Fruit fly (Drosophila melanogaster) whole organism, embryonic: ENCODE measurements around the gene Acp26Ab.

Experiments
- Blimp-1 ChIP-seq: fragments of 200-800 bp; sonication (Bioruptor generic); optimal IDR thresholded peaks from 3 replicates; lab custom pipeline; 2018; ENCODE audit warnings: missing biosample characterization, missing genetic modification characterization, mild to moderate bottlenecking, moderate library complexity, missing genetic modification reagents
- CG10209 ChIP-seq: fragments of 200-800 bp; sonication (Bioruptor generic); optimal IDR thresholded peaks from 3 replicates; lab custom pipeline; 2017; ENCODE audit warnings: missing biosample characterization, mild to moderate bottlenecking, missing genetic modification characterization, missing genetic modification reagents
- CG10565 ChIP-seq: fragments of 200-800 bp; sonication (Bioruptor generic); optimal IDR thresholded peaks from 3 replicates; lab custom pipeline; 2016; ENCODE audit warnings: missing biosample characterization, mild to moderate bottlenecking, missing genetic modification characterization
- CG10959 ChIP-seq: fragments of 200-800 bp; sonication (Bioruptor generic); IDR thresholded peaks from 2 replicates; pipeline ENCODE4 v1.3.6; 2022; ENCODE audit warnings: missing biosample characterization, missing genetic modification characterization
- CG11560 ChIP-seq: fragments of 200-800 bp; sonication (Bioruptor generic); IDR thresholded peaks from 3 replicates; pipeline ENCODE4 v1.3.6; 2022; ENCODE audit warnings: missing biosample characterization, missing genetic modification characterization
- CG12104 ChIP-seq: fragments of 200-800 bp; sonication (Bioruptor generic); optimal IDR thresholded peaks from 3 replicates; lab custom pipeline; 2016; ENCODE audit warnings: missing biosample characterization, missing genetic modification characterization
- CG12236 ChIP-seq: fragments of 200-800 bp; sonication (Bioruptor generic); optimal IDR thresholded peaks from 2 replicates; lab custom pipeline; 2016; ENCODE audit warnings: missing biosample characterization, missing genetic modification characterization
- CG12744 ChIP-seq: fragments of 200-800 bp; sonication (Bioruptor generic); optimal IDR thresholded peaks from 2 replicates; lab custom pipeline; 2016; ENCODE audit warnings: missing biosample characterization, missing genetic modification characterization
- CG14860 ChIP-seq: fragments of 200-800 bp; sonication (Bioruptor generic); IDR thresholded peaks from 3 replicates; pipeline ENCODE4 v1.3.6; 2022; ENCODE audit warnings: missing biosample characterization, missing genetic modification characterization; ENCODE audit not compliant: partially characterized antibody
- CG15696 ChIP-seq: fragments of 200-800 bp; sonication (Bioruptor generic); optimal IDR thresholded peaks from 2 replicates; lab custom pipeline; 2019; ENCODE audit warnings: missing biosample characterization, mild to moderate bottlenecking, missing genetic modification characterization, moderate library complexity
- CG17186 ChIP-seq: fragments of 200-800 bp; sonication (Bioruptor generic); optimal IDR thresholded peaks from 3 replicates; lab custom pipeline; 2017; ENCODE audit warnings: missing biosample characterization, missing genetic modification reagents, missing genetic modification characterization
- CG17912 ChIP-seq: fragments of 200-800 bp; sonication (Bioruptor generic); optimal IDR thresholded peaks from 2 replicates; lab custom pipeline; 2018; ENCODE audit warnings: missing biosample characterization, mild to moderate bottlenecking, missing genetic modification characterization
- CG1792 ChIP-seq: fragments of 200-800 bp; sonication (Bioruptor generic); optimal IDR thresholded peaks from 2 replicates; lab custom pipeline; 2016; ENCODE audit warnings: missing biosample characterization, missing genetic modification characterization
- CG2116 ChIP-seq: fragments of 200-800 bp; sonication (Bioruptor generic); optimal IDR thresholded peaks from 3 replicates; lab custom pipeline; 2018; ENCODE audit warnings: missing biosample characterization, mild to moderate bottlenecking, missing genetic modification characterization
- CG30020 ChIP-seq: fragments of 200-800 bp; optimal IDR thresholded peaks from 2 replicates; lab custom pipeline; 2019; ENCODE audit warnings: missing biosample characterization, mild to moderate bottlenecking, missing genetic modification characterization, moderate library complexity
- CG31224 ChIP-seq: fragments of 200-800 bp; sonication (Bioruptor generic); IDR thresholded peaks from 2 replicates; pipeline ENCODE4 v1.3.6; 2022; ENCODE audit warnings: missing biosample characterization, missing genetic modification characterization
- CG31388 ChIP-seq: fragments of 200-800 bp; sonication (Bioruptor generic); optimal IDR thresholded peaks from 2 replicates; lab custom pipeline; 2016; ENCODE audit warnings: missing biosample characterization, missing genetic modification characterization
- CG3281 ChIP-seq: fragments of 200-800 bp; sonication (Bioruptor generic); optimal IDR thresholded peaks from 3 replicates; lab custom pipeline; 2017; ENCODE audit warnings: missing biosample characterization, mild to moderate bottlenecking, missing genetic modification characterization
- CG33557 ChIP-seq: fragments of 200-800 bp; sonication (Bioruptor generic); optimal IDR thresholded peaks from 2 replicates; lab custom pipeline; 2019; ENCODE audit warnings: missing biosample characterization, mild to moderate bottlenecking, missing genetic modification characterization, moderate library complexity
- CG3847 ChIP-seq: fragments of 200-800 bp; sonication (Bioruptor generic); IDR thresholded peaks from 2 replicates; pipeline ENCODE4 v1.3.6; 2022; ENCODE audit warnings: missing biosample characterization, missing genetic modification characterization
- CG6175 ChIP-seq: fragments of 200-800 bp; sonication (Bioruptor generic); IDR thresholded peaks from 3 replicates; pipeline ENCODE4 v1.3.6; 2022; ENCODE audit warnings: missing biosample characterization, missing genetic modification characterization
- CG6272 ChIP-seq: fragments of 200-800 bp; sonication (Bioruptor generic); IDR thresholded peaks from 2 replicates; pipeline ENCODE4 v1.3.6; 2022; ENCODE audit warnings: missing biosample characterization, missing genetic modification characterization
- CG7556 ChIP-seq: fragments of 200-800 bp; sonication (Bioruptor generic); optimal IDR thresholded peaks from 2 replicates; lab custom pipeline; 2017; ENCODE audit warnings: missing biosample characterization, mild to moderate bottlenecking, missing genetic modification characterization
- CG7987 ChIP-seq: fragments of 200-800 bp; sonication (Bioruptor generic); optimal IDR thresholded peaks from 2 replicates; lab custom pipeline; 2018; ENCODE audit warnings: missing biosample characterization, mild to moderate bottlenecking, missing genetic modification characterization, moderate library complexity
- CG8290 ChIP-seq, 3 experiments: fragments of 200-800 bp; sonication (Bioruptor generic); optimal IDR thresholded peaks; 2 replicates each; lab custom pipeline; 2016 to 2019; ENCODE audit warnings: missing biosample characterization in 3 of 3, missing genetic modification characterization in 3 of 3, mild to moderate bottlenecking in 2 of 3, moderate library complexity in 1 of 3
- CG8765 ChIP-seq: fragments of 200-800 bp; sonication (Bioruptor generic); IDR thresholded peaks from 2 replicates; pipeline ENCODE4 v1.3.6; 2022; ENCODE audit warnings: missing biosample characterization, missing genetic modification characterization
- Camta ChIP-seq: fragments of 200-800 bp; sonication (Bioruptor generic); optimal IDR thresholded peaks from 2 replicates; lab custom pipeline; 2016; ENCODE audit warnings: missing biosample characterization, missing genetic modification characterization
- Dip2 ChIP-seq: fragments of 200-800 bp; sonication (Bioruptor generic); IDR thresholded peaks from 2 replicates; pipeline ENCODE4 v1.3.6; 2022; ENCODE audit warnings: missing biosample characterization, missing genetic modification characterization
- NK7.1 ChIP-seq: fragments of 200-800 bp; sonication (Bioruptor generic); optimal IDR thresholded peaks from 3 replicates; lab custom pipeline; 2016; ENCODE audit warnings: missing biosample characterization, missing genetic modification characterization
- Oaz ChIP-seq: fragments of 200-800 bp; sonication (Bioruptor generic); IDR thresholded peaks from 2 replicates; pipeline ENCODE4 v1.3.6; 2022; ENCODE audit warnings: missing biosample characterization, missing genetic modification characterization
- Opbp ChIP-seq: fragments of 200-800 bp; sonication (Bioruptor generic); IDR thresholded peaks from 3 replicates; pipeline ENCODE4 v1.3.6; 2022; ENCODE audit warnings: missing biosample characterization, missing genetic modification characterization; ENCODE audit not compliant: partially characterized antibody
- Optix ChIP-seq: fragments of 200-800 bp; sonication (Bioruptor generic); IDR thresholded peaks from 3 replicates; pipeline ENCODE4 v1.3.6; 2022; ENCODE audit warnings: missing biosample characterization, missing genetic modification characterization
- YL-1 ChIP-seq: fragments of 200-800 bp; sonication (Bioruptor generic); optimal IDR thresholded peaks from 3 replicates; lab custom pipeline; 2017; ENCODE audit warnings: missing biosample characterization, mild to moderate bottlenecking, missing genetic modification characterization
- crol ChIP-seq: fragments of 200-800 bp; sonication (Bioruptor generic); IDR thresholded peaks from 2 replicates; pipeline ENCODE4 v1.3.6; 2022; ENCODE audit warnings: missing biosample characterization, missing genetic modification characterization
- fru ChIP-seq: fragments of >200 bp; optimal IDR thresholded peaks from 2 replicates; lab custom pipeline; 2017
- gcm ChIP-seq: fragments of 200-800 bp; sonication (Bioruptor generic); optimal IDR thresholded peaks from 2 replicates; lab custom pipeline; 2019; ENCODE audit warnings: missing biosample characterization, mild to moderate bottlenecking, missing genetic modification characterization, moderate library complexity
- gsb-n ChIP-seq: fragments of 200-800 bp; sonication (Bioruptor generic); optimal IDR thresholded peaks from 3 replicates; lab custom pipeline; 2018; ENCODE audit warnings: missing biosample characterization, mild to moderate bottlenecking, missing genetic modification characterization
- insv ChIP-seq, 2 experiments: fragments of 200-800 bp; sonication (Bioruptor generic); optimal IDR thresholded peaks; 3 replicates each; lab custom pipeline; 2016 to 2018; ENCODE audit warnings: missing biosample characterization in 2 of 2, missing genetic modification characterization in 2 of 2
- jing ChIP-seq: fragments of 200-800 bp; sonication (Bioruptor generic); optimal IDR thresholded peaks from 2 replicates; lab custom pipeline; 2018; ENCODE audit warnings: missing biosample characterization, mild to moderate bottlenecking, missing genetic modification characterization
- knrl ChIP-seq: fragments of 200-800 bp; sonication (Bioruptor generic); IDR thresholded peaks from 3 replicates; pipeline ENCODE4 v1.3.6; 2022; ENCODE audit warnings: missing biosample characterization, missing genetic modification characterization; ENCODE audit not compliant: partially characterized antibody
- mirr ChIP-seq: fragments of 200-800 bp; sonication (Bioruptor generic); optimal IDR thresholded peaks from 3 replicates; lab custom pipeline; 2018; ENCODE audit warnings: missing biosample characterization, mild to moderate bottlenecking, missing genetic modification characterization
- pan ChIP-seq, 4 experiments: fragments of >200 bp in 3 of 4; fragments of 200-800 bp in 1 of 4; sonication (Bioruptor generic) in 1 of 4; optimal IDR thresholded peaks in 3 of 4; IDR thresholded peaks in 1 of 4; 2 replicates each; pipeline versions ENCODE4 v1.3.6 to Lab custom; 2017 to 2022; ENCODE audit warnings: missing biosample characterization in 2 of 4, missing genetic modification characterization in 2 of 4, mixed read lengths in 1 of 4
- phol ChIP-seq: fragments of 200-800 bp; sonication (Bioruptor generic); optimal IDR thresholded peaks from 3 replicates; lab custom pipeline; 2018; ENCODE audit warnings: missing biosample characterization, mild to moderate bottlenecking, missing genetic modification characterization, moderate library complexity
- psq ChIP-seq: fragments of 200-800 bp; sonication (Bioruptor generic); optimal IDR thresholded peaks from 2 replicates; lab custom pipeline; 2017; ENCODE audit warnings: missing biosample characterization, missing genetic modification characterization
- sc ChIP-seq, 3 experiments: fragments of >200 bp in 2 of 3; fragments of 200-800 bp in 1 of 3; sonication (Bioruptor generic) in 1 of 3; optimal IDR thresholded peaks; 2 replicates in 2 of 3; 3 replicates in 1 of 3; lab custom pipeline; 2017; ENCODE audit warnings: mild to moderate bottlenecking in 1 of 3, missing biosample characterization in 1 of 3, missing genetic modification characterization in 1 of 3, missing genetic modification reagents in 1 of 3
- so ChIP-seq: fragments of 200-800 bp; sonication (Bioruptor generic); IDR thresholded peaks from 3 replicates; pipeline ENCODE4 v1.3.6; 2022; ENCODE audit warnings: missing biosample characterization, missing genetic modification characterization
- tll ChIP-seq, 2 experiments: fragments of 200-800 bp in 1 of 2; fragments of >200 bp in 1 of 2; sonication (Bioruptor generic) in 1 of 2; optimal IDR thresholded peaks; 2 replicates each; lab custom pipeline; 2017 to 2019; ENCODE audit warnings: missing biosample characterization in 2 of 2, missing genetic modification characterization in 2 of 2, mild to moderate bottlenecking in 1 of 2, moderate library complexity in 1 of 2
- usp ChIP-seq: fragments of >200 bp; optimal IDR thresholded peaks from 2 replicates; lab custom pipeline; 2017; ENCODE audit warnings: missing biosample characterization, missing genetic modification characterization
- vfl ChIP-seq: fragments of 200-800 bp; sonication (Bioruptor generic); optimal IDR thresholded peaks from 2 replicates; lab custom pipeline; 2016; ENCODE audit warnings: missing biosample characterization, missing genetic modification characterization

Acp26Ab gene

DNA sequence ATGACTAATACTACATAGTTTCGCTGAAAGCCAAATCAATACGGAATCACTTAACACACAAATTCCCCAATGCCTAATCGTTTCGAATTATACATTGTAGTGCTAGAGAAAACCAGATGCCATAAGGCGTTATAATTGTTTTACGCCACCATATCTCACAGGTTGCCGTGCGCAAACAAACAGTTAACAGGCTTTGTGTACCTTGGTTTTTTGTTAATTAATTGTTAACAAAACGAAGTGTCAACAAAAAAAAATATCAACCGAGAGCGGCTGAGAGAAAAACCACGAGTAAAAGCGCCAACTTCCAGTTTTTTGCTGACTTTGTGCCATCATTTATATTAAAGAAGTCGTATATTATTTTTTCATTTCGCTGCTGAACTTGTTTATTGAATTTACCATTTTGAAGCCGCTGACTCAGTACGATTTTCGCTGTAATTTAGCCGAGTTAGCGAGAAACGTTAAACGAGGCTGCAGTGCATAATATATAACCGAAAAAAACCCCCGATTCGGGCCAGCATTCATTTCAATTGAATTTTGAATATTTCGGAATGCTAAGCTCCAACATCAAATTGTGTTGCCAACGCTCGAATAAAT lies 16.1 kb downstream of the Acp26Ab start (continued):
- TF ChIP-seq Blimp-1 (GFP tag; lab: Kevin White, UChicago) (peak; percentile 22), CG14860 (GFP tag; lab: Robert Waterston, UW) (no peak), Oaz (GFP tag; lab: Robert Waterston, UW) (no peak), usp (no peak), insv (GFP tag; optimal IDR thresholded peaks at IDR 0.05; lab: Kevin White, UChicago) (no peak), CG31224 (GFP tag; lab: Robert Waterston, UW) (0 out of 2 replicates have a peak, but pooled peaks have one; percentile 22), CG3847 (GFP tag; lab: Robert Waterston, UW) (no peak), vfl (GFP tag; lab: Kevin White, UChicago) (no peak), tll (GFP tag; optimal IDR thresholded peaks at IDR 0.05; lab: Kevin White, UChicago) (no peak), CG8765 (GFP tag; lab: Robert Waterston, UW) (no peak), pan (optimal IDR thresholded peaks at IDR 0.05; lab: Kevin White, UChicago) (no peak), pan (GFP tag; optimal IDR thresholded peaks at IDR 0.05 in 1 of 2, IDR thresholded peaks at IDR 0.05 in 1 of 2) (peak in 1 of 2 experiments; percentile 15), jing (GFP tag; lab: Kevin White, UChicago) (no peak), Dip2 (GFP tag; lab: Robert Waterston, UW) (no peak), sc (optimal IDR thresholded peaks at IDR 0.05; lab: Kevin White, UChicago) (no peak), sc (GFP tag; optimal IDR thresholded peaks at IDR 0.05; lab: Kevin White, UChicago) (no peak), CG12236 (GFP tag; lab: Kevin White, UChicago) (no peak), CG2116 (GFP tag; lab: Kevin White, UChicago) (no peak), Camta (GFP tag; lab: Kevin White, UChicago) (no peak), mirr (GFP tag; lab: Kevin White, UChicago) (peak; percentile 67), NK7.1 (GFP tag; lab: Kevin White, UChicago) (peak; percentile 26), CG30020 (no peak), CG1792 (no peak), CG10209 (GFP tag; lab: Kevin White, UChicago) (peak; percentile 35), CG15696 (tag; lab: Kevin White, UChicago) (peak; percentile 8), CG7556 (peak; percentile 6), CG10959 (no peak), CG12744 (GFP tag; lab: Kevin White, UChicago) (no peak), gcm (no peak), CG6175 (GFP tag; lab: Robert Waterston, UW) (no peak), CG11560 (no peak), CG6272 (GFP tag; lab: Robert Waterston, UW) (no peak), CG8290 (GFP tag; optimal IDR thresholded peaks at IDR 0.05; lab: Kevin White, UChicago) (no peak), CG8290 (tag; optimal IDR thresholded peaks at IDR 0.05; lab: Kevin White, UChicago) (peak in 1 of 2 experiments; percentile 80), CG7987 (peak; percentile 67), CG17186 (GFP tag; lab: Kevin White, UChicago) (no peak), CG10565 (no peak), phol (tag; lab: Kevin White, UChicago) (no peak), knrl (GFP tag; lab: Robert Waterston, UW) (no peak), psq (GFP tag; lab: Kevin White, UChicago) (no peak), Opbp (GFP tag; lab: Robert Waterston, UW) (no peak), CG33557 (GFP tag; lab: Kevin White, UChicago) (no peak), CG12104 (peak; percentile 25), crol (GFP tag; lab: Robert Waterston, UW) (no peak), Optix (no peak), CG17912 (GFP tag; lab: Kevin White, UChicago) (no peak), so (no peak), CG3281 (GFP tag; lab: Kevin White, UChicago) (peak; percentile 72), gsb-n (no peak), YL-1 (peak; percentile 15), CG31388 (GFP tag; lab: Kevin White, UChicago) (no peak), fru (lab: Kevin White, UChicago) (no peak)
